Worm (Caenorhabditis elegans) whole organism, young adult: Measurements from ENCODE around the gene Y24D9B.1.

Experiments used
- C17E4.6 ChIP-seq: fragments of 200-800 bp; sonication (Bioruptor generic); IDR thresholded peaks from 2 replicates; pipeline ENCODE4 v1.3.6; 2022; ENCODE audit warnings: missing genetic modification reagents, missing genetic modification characterization, missing compliant biosample characterization
- efl-1 ChIP-seq: fragments of 150-350 bp; optimal IDR thresholded peaks from 2 replicates; lab custom pipeline; 2014; ENCODE audit warnings: missing biosample characterization, missing genetic modification reagents, missing genetic modification characterization
- hlh-12 ChIP-seq: sonication (generic microtip); optimal IDR thresholded peaks from 2 replicates; lab custom pipeline; 2016; ENCODE audit warnings: missing genetic modification characterization, missing compliant biosample characterization
- lin-40 ChIP-seq: sonication (generic microtip); optimal IDR thresholded peaks from 2 replicates; lab custom pipeline; 2016; ENCODE audit warnings: missing genetic modification characterization, mild to moderate bottlenecking, missing compliant biosample characterization, missing genotype, missing genetic modification reagents
- mcd-1 ChIP-seq: fragments of 200-800 bp; sonication (Bioruptor generic); IDR thresholded peaks from 2 replicates; pipeline ENCODE4 v1.3.6; 2022; ENCODE audit warnings: missing genetic modification reagents, missing genetic modification characterization, missing compliant biosample characterization
- nfya-1 ChIP-seq: sonication (generic microtip); optimal IDR thresholded peaks from 2 replicates; lab custom pipeline; 2017; ENCODE audit warnings: antibody characterized with exemption, missing compliant biosample characterization, missing genetic modification characterization, borderline replicate concordance; ENCODE audit not compliant: insufficient read depth
- nhr-179 ChIP-seq: sonication (generic microtip); optimal IDR thresholded peaks from 2 replicates; lab custom pipeline; 2016; ENCODE audit warnings: mild to moderate bottlenecking, missing genetic modification characterization, missing compliant biosample characterization
- sdz-38 ChIP-seq: sonication (generic microtip); optimal IDR thresholded peaks from 2 replicates; lab custom pipeline; 2016; ENCODE audit warnings: missing genotype, missing genetic modification characterization, missing compliant biosample characterization
- snpc-1.3 ChIP-seq: sonication (generic microtip); optimal IDR thresholded peaks from 2 replicates; lab custom pipeline; 2017; ENCODE audit warnings: missing genetic modification characterization, mild to moderate bottlenecking, missing compliant biosample characterization, antibody characterized with exemption, moderate library complexity, missing genotype, missing genetic modification reagents; ENCODE audit not compliant: insufficient read depth
- snpc-4 ChIP-seq, 5 experiments: fragments of 150-350 bp in 1 of 5; sonication (generic microtip) in 4 of 5; optimal IDR thresholded peaks; 2 replicates each; lab custom pipeline; 2014 to 2018; ENCODE audit warnings: missing genetic modification characterization in 5 of 5, missing biosample characterization in 3 of 5, antibody characterized with exemption in 2 of 5, mild to moderate bottlenecking in 2 of 5, missing compliant biosample characterization in 2 of 5, missing genotype in 2 of 5, moderate library complexity in 2 of 5, missing genetic modification reagents in 1 of 5
- tlf-1 ChIP-seq: fragments of 200-800 bp; sonication (Bioruptor generic); optimal IDR thresholded peaks from 2 replicates; lab custom pipeline; 2018; ENCODE audit warnings: mild to moderate bottlenecking, missing genetic modification characterization, missing compliant biosample characterization

DNA sequence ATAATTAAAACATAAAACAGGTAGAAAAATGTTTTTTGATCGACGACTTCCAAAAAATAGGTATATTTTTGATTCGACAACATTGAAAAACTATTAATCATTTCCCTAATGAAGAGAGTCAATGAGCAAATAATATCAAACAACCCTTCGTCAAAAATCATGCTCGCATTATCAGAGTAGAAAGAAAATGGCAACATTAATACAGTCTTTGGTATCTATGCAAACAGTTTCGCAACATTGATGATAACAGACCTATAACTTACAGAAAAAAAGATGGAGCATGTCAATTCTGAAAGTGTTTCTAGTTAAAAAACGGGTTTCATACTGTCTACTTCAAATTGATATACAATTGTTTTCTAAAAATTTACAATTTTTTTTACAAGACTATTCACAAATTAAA is 32.2 kb upstream of the Y24D9B.1 start:
- TF ChIP-seq snpc-4 (GFP tag; optimal IDR thresholded peaks at IDR 0.05; lab: Kevin White, UChicago) (no peak), snpc-4 (tag; optimal IDR thresholded peaks at IDR 0.05; lab: Kevin White, UChicago) (no peak), nhr-179 (tag; lab: Kevin White, UChicago) (no peak), mcd-1 (no peak), hlh-12 (tag; lab: Kevin White, UChicago) (no peak), lin-40 (tag; lab: Kevin White, UChicago) (no peak), efl-1 (no peak), tlf-1 (GFP tag; lab: Kevin White, UChicago) (no peak), sdz-38 (tag; lab: Kevin White, UChicago) (no peak), nfya-1 (tag; lab: Kevin White, UChicago) (no peak), C17E4.6 (GFP tag; lab: Robert Waterston, UW) (no peak), snpc-1.3 (tag; lab: Kevin White, UChicago) (no peak)
